Worm (Caenorhabditis elegans): ENCODE measurements around the gene gst-12.

The gst-12 gene

ce11 chrII:13596505-13596977 lies 21.3 kb downstream of the gst-12 start, which contains the start of the genes fbxc-23 and csc-1 (continued):
- TF ChIP-seq ceh-91 (GFP tag; IDR thresholded peaks at IDR 0.05) (peak; percentile 91), snpc-3.4 (tag; optimal IDR thresholded peaks at IDR 0.05) (peak; percentile 75), C17E4.6 (GFP tag; IDR thresholded peaks at IDR 0.05) (0 out of 2 replicates have a peak, but pooled peaks have one; percentile 8), nhr-27 (tag; optimal IDR thresholded peaks at IDR 0.05) (no peak), hmg-20 (GFP tag; IDR thresholded peaks at IDR 0.05) (no peak), bed-2 (GFP tag; IDR thresholded peaks at IDR 0.05) (no peak), pha-4 (tag; optimal IDR thresholded peaks at IDR 0.05) (no peak), lsy-27 (tag; optimal IDR thresholded peaks at IDR 0.05; ENCODE audit: borderline replicate concordance, insufficient read depth) (no peak), ccch-3 (GFP tag; optimal IDR thresholded peaks at IDR 0.05) (no peak), zfh-2 (GFP tag; conservative IDR thresholded peaks at IDR 0.05) (no peak), madf-10 (tag; optimal IDR thresholded peaks at IDR 0.05) (no peak), ztf-18 (tag; optimal IDR thresholded peaks at IDR 0.05) (no peak), sdz-38 (tag; optimal IDR thresholded peaks at IDR 0.05) (no peak), pbrm-1 (GFP tag; IDR thresholded peaks at IDR 0.05) (0 out of 2 replicates have a peak, but pooled peaks have one; percentile 10), fkh-3 (tag; optimal IDR thresholded peaks at IDR 0.05) (no peak), attf-6 (GFP tag; IDR thresholded peaks at IDR 0.05) (no peak), chd-7 (tag; optimal IDR thresholded peaks at IDR 0.05) (no peak), F52B5.7 (tag; optimal IDR thresholded peaks at IDR 0.05) (no peak), tbx-9 (tag; optimal IDR thresholded peaks at IDR 0.05; ENCODE audit: borderline replicate concordance) (no peak), lin-26 (GFP tag; IDR thresholded peaks at IDR 0.05) (no peak), attf-5 (GFP tag; optimal IDR thresholded peaks at IDR 0.05) (no peak), B0035.1 (tag; optimal IDR thresholded peaks at IDR 0.05) (no peak), ztf-26 (tag; optimal IDR thresholded peaks at IDR 0.05) (no peak), dpff-1 (tag; optimal IDR thresholded peaks at IDR 0.05) (no peak), F23B12.7 (tag; optimal IDR thresholded peaks at IDR 0.05; ENCODE audit: insufficient read depth) (no peak), ceh-27 (GFP tag; optimal IDR thresholded peaks at IDR 0.05) (no peak), hsf-1 (GFP tag; IDR thresholded peaks at IDR 0.05) (0 out of 2 replicates have a peak, but pooled peaks have one; percentile 41), F57C9.4 (tag; optimal IDR thresholded peaks at IDR 0.05) (no peak), mcd-1 (GFP tag; IDR thresholded peaks at IDR 0.05) (peak; percentile 30; the same call in 1 of the 2 replicates), lag-1 (GFP tag; IDR thresholded peaks at IDR 0.05) (no peak), gei-17 (GFP tag; optimal IDR thresholded peaks at IDR 0.05) (no peak), somi-1 (GFP tag; optimal IDR thresholded peaks at IDR 0.05) (no peak), egl-44 (GFP tag; IDR thresholded peaks at IDR 0.05) (no peak), rcor-1 (GFP tag; IDR thresholded peaks at IDR 0.05) (peak; percentile 61; the same call in 1 of the 2 replicates), tbp1 (GFP tag; optimal IDR thresholded peaks at IDR 0.05) (peak; percentile 24), aptf-3 (GFP tag; IDR thresholded peaks at IDR 0.05) (no peak), ets-4 (GFP tag; optimal IDR thresholded peaks at IDR 0.05) (no peak), bed-1 (GFP tag; IDR thresholded peaks at IDR 0.05) (no peak), Y53G8AR.9 (GFP tag; conservative IDR thresholded peaks at IDR 0.05) (no peak), lin-35 (GFP tag; optimal IDR thresholded peaks at IDR 0.05) (peak in 2 of 3 experiments; percentile 77 to 78), die-1 (tag; optimal IDR thresholded peaks at IDR 0.05) (no peak), F39B2.1 (GFP tag; IDR thresholded peaks at IDR 0.05) (no peak), snpc-1.1 (tag; optimal IDR thresholded peaks at IDR 0.05; ENCODE audit: insufficient read depth) (peak; percentile 65), xnd-1 (tag; optimal IDR thresholded peaks at IDR 0.05) (peak; percentile 92), rpc-1 (optimal IDR thresholded peaks at IDR 0.05) (no peak), rpc-1 (tag; optimal IDR thresholded peaks at IDR 0.05) (no peak), T26A5.8 (tag; optimal IDR thresholded peaks at IDR 0.05) (no peak), nfya-1 (tag; optimal IDR thresholded peaks at IDR 0.05; ENCODE audit: borderline replicate concordance, insufficient read depth) (no peak), lin-40 (tag; optimal IDR thresholded peaks at IDR 0.05) (no peak)
